Worm (Caenorhabditis elegans) whole organism, L4 larva: ENCODE data around the gene C44H9.7.

Experiments
- F26F4.8 ChIP-seq: fragments of 200-800 bp; sonication (Bioruptor generic); conservative IDR thresholded peaks from 2 replicates; pipeline ENCODE4 v1.3.6; 2022; ENCODE audit warnings: missing genetic modification characterization, missing compliant biosample characterization
- T20F7.1 ChIP-seq: fragments of 200-800 bp; sonication (Bioruptor generic); optimal IDR thresholded peaks from 2 replicates; lab custom pipeline; 2018; ENCODE audit warnings: mild to moderate bottlenecking, missing genetic modification characterization, missing compliant biosample characterization
- Y5F2A.4 ChIP-seq: fragments of 200-800 bp; sonication (Bioruptor generic); optimal IDR thresholded peaks from 2 replicates; lab custom pipeline; 2018; ENCODE audit warnings: mild to moderate bottlenecking, missing genetic modification characterization, missing compliant biosample characterization
- ZK546.5 ChIP-seq, 2 experiments: sonication (generic microtip); optimal IDR thresholded peaks; 2 replicates each; lab custom pipeline; 2017; ENCODE audit warnings: missing biosample characterization in 2 of 2, missing genetic modification characterization in 2 of 2
- aha-1 ChIP-seq: fragments of 150-350 bp; peaks from one replicate; lab custom pipeline; 2014; ENCODE audit warnings: missing biosample characterization, missing genetic modification characterization
- aly-2 ChIP-seq: sonication (generic microtip); optimal IDR thresholded peaks from 2 replicates; lab custom pipeline; 2018; ENCODE audit warnings: missing biosample characterization, missing genetic modification characterization
- attf-4 ChIP-seq: sonication (generic microtip); optimal IDR thresholded peaks from 3 replicates; lab custom pipeline; 2017; ENCODE audit warnings: missing biosample characterization, missing genetic modification characterization
- ceh-32 ChIP-seq: sonication (generic microtip); optimal IDR thresholded peaks from 2 replicates; lab custom pipeline; 2016; ENCODE audit warnings: mild to moderate bottlenecking, missing genetic modification characterization, missing compliant biosample characterization; ENCODE audit not compliant: poor library complexity
- ceh-44 ChIP-seq: fragments of 200-800 bp; sonication (Bioruptor generic); IDR thresholded peaks from 2 replicates; pipeline ENCODE4 v1.3.6; 2022; ENCODE audit warnings: missing genetic modification reagents, missing genetic modification characterization, missing compliant biosample characterization
- ces-1 ChIP-seq: fragments of 150-350 bp; sonication (generic microtip); optimal IDR thresholded peaks from 4 replicates; lab custom pipeline; 2014; ENCODE audit warnings: missing biosample characterization, missing genetic modification reagents, missing genetic modification characterization
- daf-12 ChIP-seq: fragments of 150-350 bp; optimal IDR thresholded peaks from 2 replicates; lab custom pipeline; 2014; ENCODE audit warnings: missing biosample characterization, missing genetic modification reagents, missing genetic modification characterization
- daf-8 ChIP-seq: fragments of 200-800 bp; sonication (Bioruptor generic); IDR thresholded peaks from 2 replicates; pipeline ENCODE4 v1.3.6; 2022; ENCODE audit warnings: missing genetic modification characterization, missing compliant biosample characterization
- dmd-6 ChIP-seq: fragments of 200-800 bp; sonication (Bioruptor generic); IDR thresholded peaks from 2 replicates; pipeline ENCODE4 v1.3.6; 2022; ENCODE audit warnings: missing genetic modification reagents, missing genetic modification characterization, missing compliant biosample characterization
- dve-1 ChIP-seq: sonication (generic microtip); optimal IDR thresholded peaks from 2 replicates; lab custom pipeline; 2017; ENCODE audit warnings: antibody characterized with exemption, mild to moderate bottlenecking, missing genetic modification characterization, missing compliant biosample characterization; ENCODE audit not compliant: insufficient read depth
- egl-43 ChIP-seq: fragments of 200-800 bp; sonication (Bioruptor generic); IDR thresholded peaks from 2 replicates; pipeline ENCODE4 v1.3.6; 2022; ENCODE audit warnings: missing genetic modification reagents, missing genetic modification characterization, missing compliant biosample characterization
- fkh-10 ChIP-seq: fragments of 150-350 bp; optimal IDR thresholded peaks from 2 replicates; lab custom pipeline; 2014; ENCODE audit warnings: missing biosample characterization, missing genetic modification reagents, missing genetic modification characterization
- fos-1 ChIP-seq: fragments of 150-350 bp; optimal IDR thresholded peaks from 2 replicates; lab custom pipeline; 2014; ENCODE audit warnings: missing biosample characterization, missing genetic modification characterization
- hif-1 ChIP-seq, 2 experiments: sonication (generic microtip); optimal IDR thresholded peaks; 2 replicates each; lab custom pipeline; 2016 to 2017; ENCODE audit warnings: missing compliant biosample characterization in 2 of 2, missing genetic modification characterization in 2 of 2, missing genetic modification reagents in 2 of 2, missing genotype in 2 of 2, mild to moderate bottlenecking in 1 of 2
- hlh-11 ChIP-seq: fragments of 200-800 bp; sonication (Bioruptor generic); optimal IDR thresholded peaks from 2 replicates; lab custom pipeline; 2018; ENCODE audit warnings: mild to moderate bottlenecking, missing genetic modification characterization, missing compliant biosample characterization
- hlh-30 ChIP-seq: sonication (generic microtip); optimal IDR thresholded peaks from 2 replicates; lab custom pipeline; 2017; ENCODE audit warnings: antibody characterized with exemption, mild to moderate bottlenecking, missing genetic modification characterization, missing compliant biosample characterization; ENCODE audit not compliant: insufficient read depth
- hmg-1.1 ChIP-seq: fragments of 200-800 bp; sonication (Bioruptor generic); IDR thresholded peaks from 2 replicates; pipeline ENCODE4 v1.3.6; 2022; ENCODE audit warnings: missing genetic modification reagents, missing genetic modification characterization, missing compliant biosample characterization
- jun-1 ChIP-seq: fragments of 150-350 bp; optimal IDR thresholded peaks from 2 replicates; lab custom pipeline; 2014; ENCODE audit warnings: missing biosample characterization, missing genetic modification reagents, missing genetic modification characterization
- lin-29 ChIP-seq: fragments of 200-800 bp; sonication (Bioruptor generic); IDR thresholded peaks from 2 replicates; pipeline ENCODE4 v1.3.6; 2022; ENCODE audit warnings: missing genetic modification reagents, missing genetic modification characterization, missing compliant biosample characterization
- lin-38 ChIP-seq: fragments of 200-800 bp; sonication (Bioruptor generic); IDR thresholded peaks from 2 replicates; pipeline ENCODE4 v1.3.6; 2022; ENCODE audit warnings: missing genetic modification reagents, missing genetic modification characterization, missing compliant biosample characterization
- lin-39 ChIP-seq: fragments of 150-350 bp; optimal IDR thresholded peaks from 2 replicates; lab custom pipeline; 2014; ENCODE audit warnings: missing biosample characterization, missing genetic modification reagents, missing genetic modification characterization
- lir-3 ChIP-seq: sonication (generic microtip); optimal IDR thresholded peaks from 2 replicates; lab custom pipeline; 2016; ENCODE audit warnings: mild to moderate bottlenecking, missing genetic modification characterization, missing compliant biosample characterization
- lsy-2 ChIP-seq, 2 experiments: fragments of 150-350 bp in 1 of 2; sonication (generic microtip) in 1 of 2; optimal IDR thresholded peaks; 2 replicates each; lab custom pipeline; 2014 to 2017; ENCODE audit warnings: missing biosample characterization in 2 of 2, missing genetic modification characterization in 2 of 2
- mdt-29 ChIP-seq: fragments of 200-800 bp; sonication (Bioruptor generic); IDR thresholded peaks from 2 replicates; pipeline ENCODE4 v1.3.6; 2022; ENCODE audit warnings: missing genetic modification reagents, missing genetic modification characterization, missing compliant biosample characterization
- mep-1 ChIP-seq: fragments of 150-350 bp; sonication (generic microtip); optimal IDR thresholded peaks from 3 replicates; lab custom pipeline; 2014; ENCODE audit warnings: missing biosample characterization, missing genetic modification characterization
- mes-2 ChIP-seq: sonication (generic microtip); optimal IDR thresholded peaks from 2 replicates; lab custom pipeline; 2016; ENCODE audit warnings: missing genotype, mild to moderate bottlenecking, missing genetic modification characterization, missing compliant biosample characterization; ENCODE audit not compliant: poor library complexity, severe bottlenecking
- mxl-2 ChIP-seq: fragments of 200-800 bp; sonication (Bioruptor generic); conservative IDR thresholded peaks from 2 replicates; pipeline ENCODE4 v1.3.6; 2022; ENCODE audit warnings: missing genetic modification reagents, missing genetic modification characterization, missing compliant biosample characterization
- mxl-3 ChIP-seq: fragments of 200-800 bp; sonication (Bioruptor generic); optimal IDR thresholded peaks from 2 replicates; lab custom pipeline; 2018; ENCODE audit warnings: mild to moderate bottlenecking, missing genetic modification characterization, missing compliant biosample characterization
- nhr-11 ChIP-seq: fragments of 150-350 bp; optimal IDR thresholded peaks from 2 replicates; lab custom pipeline; 2014; ENCODE audit warnings: missing biosample characterization, missing genetic modification characterization
- nhr-28 ChIP-seq: fragments of 150-350 bp; optimal IDR thresholded peaks from 2 replicates; lab custom pipeline; 2014; ENCODE audit warnings: missing biosample characterization, missing genetic modification characterization
- nhr-48 ChIP-seq: sonication (generic microtip); optimal IDR thresholded peaks from 2 replicates; lab custom pipeline; 2016; ENCODE audit warnings: mild to moderate bottlenecking, missing genetic modification characterization, missing compliant biosample characterization
- nhr-76 ChIP-seq: fragments of 150-350 bp; optimal IDR thresholded peaks from 2 replicates; lab custom pipeline; 2014; ENCODE audit warnings: missing biosample characterization, missing genetic modification characterization
- nhr-77 ChIP-seq: fragments of 150-350 bp; optimal IDR thresholded peaks from 2 replicates; lab custom pipeline; 2014; ENCODE audit warnings: missing biosample characterization, missing genetic modification characterization
- pha-4 ChIP-seq, 2 experiments: fragments of 150-350 bp in 1 of 2; fragments of 200-800 bp in 1 of 2; sonication (Bioruptor generic) in 1 of 2; IDR thresholded peaks in 1 of 2; optimal IDR thresholded peaks in 1 of 2; 2 replicates each; pipeline versions ENCODE4 v1.3.6 to Lab custom; 2014 to 2022; ENCODE audit warnings: missing genetic modification characterization in 2 of 2, missing genetic modification reagents in 2 of 2, missing biosample characterization in 1 of 2, missing compliant biosample characterization in 1 of 2
- saeg-2 ChIP-seq: fragments of 200-800 bp; sonication (Bioruptor generic); IDR thresholded peaks from 2 replicates; pipeline ENCODE4 v1.3.6; 2022; ENCODE audit warnings: missing genetic modification reagents, missing genetic modification characterization, missing compliant biosample characterization
- snpc-1.2 ChIP-seq: fragments of 200-800 bp; sonication (Bioruptor generic); IDR thresholded peaks from 2 replicates; pipeline ENCODE4 v1.3.6; 2022; ENCODE audit warnings: missing genetic modification reagents, missing genetic modification characterization, missing compliant biosample characterization
- tag-97 ChIP-seq: fragments of 200-800 bp; sonication (Bioruptor generic); IDR thresholded peaks from 2 replicates; pipeline ENCODE4 v1.3.6; 2022; ENCODE audit warnings: missing genetic modification characterization, missing compliant biosample characterization
- tra-1 ChIP-seq: fragments of 200-800 bp; sonication (Bioruptor generic); IDR thresholded peaks from 2 replicates; pipeline ENCODE4 v1.3.6; 2022; ENCODE audit warnings: missing genetic modification reagents, missing genetic modification characterization, missing compliant biosample characterization
- unc-39 ChIP-seq: sonication (generic microtip); optimal IDR thresholded peaks from 2 replicates; lab custom pipeline; 2017; ENCODE audit warnings: missing biosample characterization, missing genetic modification characterization
- unc-62 ChIP-seq, 3 experiments: fragments of 150-350 bp in 1 of 3; sonication (generic microtip); optimal IDR thresholded peaks in 2 of 3; peaks in 1 of 3; 1 replicate in 1 of 3; 2 replicates in 2 of 3; lab custom pipeline; 2014 to 2017; ENCODE audit warnings: missing biosample characterization in 3 of 3, missing genetic modification characterization in 3 of 3, missing genetic modification reagents in 3 of 3, missing genotype in 1 of 3
- vab-7 ChIP-seq: fragments of 200-800 bp; sonication (Bioruptor generic); IDR thresholded peaks from 2 replicates; pipeline ENCODE4 v1.3.6; 2022; ENCODE audit warnings: missing genetic modification reagents, missing genetic modification characterization, missing compliant biosample characterization
- zag-1 ChIP-seq: fragments of 150-350 bp; optimal IDR thresholded peaks from 2 replicates; lab custom pipeline; 2014; ENCODE audit warnings: missing biosample characterization, missing genetic modification characterization
- zip-11 ChIP-seq: fragments of 200-800 bp; sonication (Bioruptor generic); IDR thresholded peaks from 2 replicates; pipeline ENCODE4 v1.3.6; 2022; ENCODE audit warnings: missing genetic modification characterization, missing compliant biosample characterization
- ztf-11 ChIP-seq: fragments of 150-350 bp; optimal IDR thresholded peaks from 2 replicates; lab custom pipeline; 2014; ENCODE audit warnings: missing biosample characterization, missing genetic modification characterization

The C44H9.7 gene

ce11 chrV:12816672-12817071 lies 38.0 kb downstream of the C44H9.7 start:
- TF ChIP-seq mep-1 (tag; lab: Kevin White, UChicago) (peak; percentile 4), hmg-1.1 (GFP tag; lab: Robert Waterston, UW) (no peak), unc-62 (GFP tag; optimal IDR thresholded peaks at IDR 0.05 in 1 of 2; lab: Kevin White, UChicago) (peak in 1 of 2 experiments; percentile 74), unc-62 (tag; optimal IDR thresholded peaks at IDR 0.05; lab: Kevin White, UChicago) (no peak), lsy-2 (tag; optimal IDR thresholded peaks at IDR 0.05; lab: Kevin White, UChicago) (peak; percentile 12 to 47), hlh-30 (tag; lab: Kevin White, UChicago) (peak; percentile 37), aly-2 (tag; lab: Kevin White, UChicago) (no peak)

- TF ChIP-seq mxl-2 (GFP tag; lab: Robert Waterston, UW) (no peak), attf-4 (tag; lab: Kevin White, UChicago) (no peak), aha-1 (no peak), hlh-11 (tag; lab: Kevin White, UChicago) (peak; percentile 0), zip-11 (GFP tag; lab: Robert Waterston, UW) (no peak), nhr-77 (tag; lab: Kevin White, UChicago) (peak; percentile 32), lin-39 (tag; lab: Kevin White, UChicago) (no peak), pha-4 (GFP tag; IDR thresholded peaks at IDR 0.05; lab: Robert Waterston, UW) (no peak), pha-4 (tag; optimal IDR thresholded peaks at IDR 0.05; lab: Kevin White, UChicago) (no peak), ceh-44 (no peak), F26F4.8 (GFP tag; lab: Robert Waterston, UW) (no peak), lsy-2 (tag; optimal IDR thresholded peaks at IDR 0.05; lab: Kevin White, UChicago) (no peak), egl-43 (GFP tag; lab: Robert Waterston, UW) (no peak), nhr-48 (no peak), dmd-6 (no peak), unc-39 (tag; lab: Kevin White, UChicago) (no peak), mxl-3 (GFP tag; lab: Kevin White, UChicago) (no peak), lin-38 (GFP tag; lab: Robert Waterston, UW) (no peak), fkh-10 (GFP tag; lab: Kevin White, UChicago) (no peak), lin-29 (GFP tag; lab: Robert Waterston, UW) (no peak), daf-12 (no peak), nhr-76 (tag; lab: Kevin White, UChicago) (no peak), mep-1 (tag; lab: Kevin White, UChicago) (no peak), tag-97 (GFP tag; lab: Robert Waterston, UW) (no peak), T20F7.1 (GFP tag; lab: Kevin White, UChicago) (no peak), ces-1 (GFP tag; lab: Kevin White, UChicago) (no peak), hif-1 (tag; optimal IDR thresholded peaks at IDR 0.05; lab: Kevin White, UChicago) (no peak), mes-2 (no peak), ztf-11 (tag; lab: Kevin White, UChicago) (no peak), nhr-28 (peak; percentile 60), lir-3 (tag; lab: Kevin White, UChicago) (no peak), daf-8 (GFP tag; lab: Robert Waterston, UW) (no peak), nhr-11 (tag; lab: Kevin White, UChicago) (no peak), zag-1 (no peak), fos-1 (tag; lab: Kevin White, UChicago) (no peak), mdt-29 (GFP tag; lab: Robert Waterston, UW) (no peak), ceh-32 (tag; lab: Kevin White, UChicago) (no peak), hlh-30 (tag; lab: Kevin White, UChicago) (no peak), vab-7 (GFP tag; lab: Robert Waterston, UW) (no peak), dve-1 (tag; lab: Kevin White, UChicago) (peak; percentile 52), Y5F2A.4 (GFP tag; lab: Kevin White, UChicago) (no peak), ZK546.5 (tag; optimal IDR thresholded peaks at IDR 0.05; lab: Kevin White, UChicago) (no peak), snpc-1.2 (GFP tag; lab: Robert Waterston, UW) (no peak), tra-1 (GFP tag; lab: Robert Waterston, UW) (no peak), hmg-1.1 (GFP tag; lab: Robert Waterston, UW) (no peak), saeg-2 (GFP tag; lab: Robert Waterston, UW) (no peak), jun-1 (tag; lab: Kevin White, UChicago) (no peak)
These were observed 39.3 kb downstream of the C44H9.7 start for ce11 chrV:12815386-12815785.
